Fruit fly (Drosophila melanogaster): ENCODE measurements around the gene CDK2AP1.

CDK2AP1 gene

DNA sequence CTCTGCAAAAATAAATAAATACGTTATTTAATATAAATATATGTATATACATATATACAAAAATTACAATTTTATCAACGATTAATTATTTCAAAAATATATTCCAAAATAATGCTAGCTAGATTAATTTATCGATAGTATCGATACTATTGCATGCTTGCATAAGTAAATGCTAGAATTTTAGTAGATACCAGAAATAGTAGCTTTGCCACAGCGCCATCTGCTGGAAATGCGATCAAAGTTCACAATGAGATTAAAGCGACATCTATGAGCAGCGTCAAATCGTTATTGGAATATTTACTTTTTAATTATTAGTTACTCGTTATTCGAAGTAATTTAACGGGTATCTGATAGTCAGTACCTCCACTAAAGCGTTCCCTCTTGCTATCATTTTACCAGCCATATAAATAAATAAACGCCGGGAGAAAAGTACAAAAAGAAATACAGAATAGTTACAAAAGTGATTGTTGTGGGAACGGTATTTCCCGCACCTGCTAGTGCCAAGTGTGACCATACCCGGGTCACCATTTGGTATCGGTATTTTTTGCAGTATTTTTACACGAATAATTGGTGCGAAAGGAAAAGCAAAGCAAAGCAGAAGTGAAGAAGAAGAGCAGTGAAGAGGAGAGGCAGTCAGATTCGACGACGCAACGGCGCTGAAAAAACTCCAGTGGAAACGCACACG is 16.3 kb downstream of the CDK2AP1 start, which contains the start of the genes rtv and Dlic (continued):
- TF ChIP-seq trem (tag; optimal IDR thresholded peaks at IDR 0.05) (peak; percentile 46), hkb (optimal IDR thresholded peaks at IDR 0.05) (no peak), hkb (GFP tag; IDR thresholded peaks at IDR 0.05) (no peak), CG6272 (GFP tag; IDR thresholded peaks at IDR 0.05) (no peak)

DNA sequence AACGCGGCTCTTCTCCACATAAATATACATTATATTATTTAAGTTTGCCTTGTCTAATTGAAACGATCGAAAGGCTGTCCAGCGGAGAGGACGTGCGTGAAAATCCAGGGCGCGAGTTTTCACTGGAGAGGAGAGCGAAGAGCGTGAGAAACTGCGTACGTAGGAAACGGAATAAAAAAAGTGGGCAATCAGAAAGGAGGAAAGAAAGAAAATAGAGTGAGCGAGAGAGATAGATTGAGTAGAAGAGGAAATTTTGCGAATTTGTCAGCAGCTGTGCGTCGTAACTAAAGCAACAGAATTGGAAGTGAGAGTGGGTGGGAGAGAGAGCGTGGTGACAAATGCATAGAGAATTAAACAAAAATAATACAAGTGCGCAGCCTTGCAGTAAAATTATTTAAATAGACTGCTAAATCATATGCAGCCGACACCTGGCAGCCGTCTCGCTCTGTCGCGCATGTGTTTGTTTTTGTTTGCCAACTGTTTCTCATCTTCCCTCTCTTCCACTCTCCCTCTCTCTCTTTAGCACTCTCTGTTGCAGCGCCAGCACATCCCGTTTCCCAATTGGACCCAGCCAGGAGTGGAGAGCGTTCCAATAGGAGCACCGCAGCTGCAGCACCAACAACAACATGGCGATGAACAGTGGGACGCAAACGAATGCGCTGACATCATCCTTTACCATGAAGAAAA is 17.0 kb downstream of the CDK2AP1 start:
- TF ChIP-seq psq (GFP tag; optimal IDR thresholded peaks at IDR 0.05) = peak; percentile 86
- no peak for TF ChIP-seq zen2 (GFP tag; IDR thresholded peaks at IDR 0.05; ENCODE audit: partially characterized antibody)
- TF ChIP-seq CG14050 (GFP tag; IDR thresholded peaks at IDR 0.05) = no peak
- peak; percentile 45; the same call in 1 of the 3 replicates for TF ChIP-seq CG34422 (GFP tag; IDR thresholded peaks at IDR 0.05)
- peak; percentile 31; the same call in 1 of the 3 replicates for TF ChIP-seq CG6791 (GFP tag; IDR thresholded peaks at IDR 0.05; ENCODE audit: partially characterized antibody)
- peak; percentile 79 to 86 for TF ChIP-seq Trl (optimal IDR thresholded peaks at IDR 0.05)
- no peak for TF ChIP-seq Trl (GFP tag; optimal IDR thresholded peaks at IDR 0.05)
- no peak for TF ChIP-seq CG3995 (GFP tag; optimal IDR thresholded peaks at IDR 0.05)
- TF ChIP-seq Nf-YB (GFP tag; optimal IDR thresholded peaks at IDR 0.05) = peak; percentile 67
- TF ChIP-seq CG4617 (GFP tag; optimal IDR thresholded peaks at IDR 0.05; ENCODE audit: borderline replicate concordance) = peak; percentile 30
- TF ChIP-seq Elba2 (GFP tag; optimal IDR thresholded peaks at IDR 0.05) = peak; percentile 98
- peak; percentile 93 to 97 for TF ChIP-seq insv (GFP tag; optimal IDR thresholded peaks at IDR 0.05)
- no peak for TF ChIP-seq zen (tag; optimal IDR thresholded peaks at IDR 0.05)
- peak; percentile 9 for TF ChIP-seq kah (GFP tag; optimal IDR thresholded peaks at IDR 0.05)
- peak; percentile 43 for TF ChIP-seq yki (optimal IDR thresholded peaks at IDR 0.05)
- TF ChIP-seq CG12769 (tag; optimal IDR thresholded peaks at IDR 0.05) = peak; percentile 72
- TF ChIP-seq CG32767 (GFP tag; IDR thresholded peaks at IDR 0.05) = 0 out of 2 replicates have a peak, but pooled peaks have one; percentile 31
- peak; percentile 36 for TF ChIP-seq phol (tag; optimal IDR thresholded peaks at IDR 0.05)
- no peak for TF ChIP-seq bcd (GFP tag; optimal IDR thresholded peaks at IDR 0.05)
- TF ChIP-seq chinmo (GFP tag; IDR thresholded peaks at IDR 0.05; ENCODE audit: partially characterized antibody) = peak; percentile 69; the same call in 1 of the 4 replicates
- TF ChIP-seq D (optimal IDR thresholded peaks at IDR 0.05) = peak; percentile 14
- TF ChIP-seq D (GFP tag; optimal IDR thresholded peaks at IDR 0.05) = no peak
- TF ChIP-seq CG17385 (GFP tag; optimal IDR thresholded peaks at IDR 0.05) = peak; percentile 70
- no peak for TF ChIP-seq oc (tag; optimal IDR thresholded peaks at IDR 0.05)
- peak; percentile 16; the same call in 1 of the 2 replicates for TF ChIP-seq Drgx (GFP tag; IDR thresholded peaks at IDR 0.05)
- peak; percentile 27 for TF ChIP-seq nau (GFP tag; optimal IDR thresholded peaks at IDR 0.05)
- no peak for TF ChIP-seq dmrt99B (tag; optimal IDR thresholded peaks at IDR 0.05)
- TF ChIP-seq dysf (GFP tag; IDR thresholded peaks at IDR 0.05) = no peak
- TF ChIP-seq nom (GFP tag; optimal IDR thresholded peaks at IDR 0.05) = peak; percentile 22
- peak; percentile 88 for TF ChIP-seq CG4707 (GFP tag; optimal IDR thresholded peaks at IDR 0.05)
- peak; percentile 44 for TF ChIP-seq Jarid2 (GFP tag; optimal IDR thresholded peaks at IDR 0.05)
- TF ChIP-seq Camta (GFP tag; optimal IDR thresholded peaks at IDR 0.05) = no peak
- no peak for TF ChIP-seq CG1647 (GFP tag; optimal IDR thresholded peaks at IDR 0.05)
- TF ChIP-seq CG4360 (GFP tag; IDR thresholded peaks at IDR 0.05) = peak; percentile 91
- TF ChIP-seq MESR4 (GFP tag; optimal IDR thresholded peaks at IDR 0.05) = peak; percentile 55
- TF ChIP-seq YL-1 (GFP tag; optimal IDR thresholded peaks at IDR 0.05) = peak; percentile 40
- peak; percentile 27; the same call in 1 of the 2 replicates for TF ChIP-seq CG10321 (GFP tag; IDR thresholded peaks at IDR 0.05)
- peak; percentile 43 for TF ChIP-seq sqz (GFP tag; optimal IDR thresholded peaks at IDR 0.05)
- TF ChIP-seq Aef1 (GFP tag; IDR thresholded peaks at IDR 0.05) = 0 out of 3 replicates have a peak, but pooled peaks have one; percentile 39
- TF ChIP-seq cg (GFP tag; optimal IDR thresholded peaks at IDR 0.05) = peak; percentile 25
- peak; percentile 42 for TF ChIP-seq Nf-YC (tag; optimal IDR thresholded peaks at IDR 0.05)
- no peak for TF ChIP-seq Scr (GFP tag; IDR thresholded peaks at IDR 0.05; ENCODE audit: partially characterized antibody)
- TF ChIP-seq CG1832 (GFP tag; optimal IDR thresholded peaks at IDR 0.05) = peak; percentile 85

Data from whole organism, embryonic.